Worm (Caenorhabditis elegans) whole organism, young adult: ENCODE measurements around the gene fkb-6.

Source experiments
- B0019.2 ChIP-seq: fragments of 200-800 bp; sonication (Bioruptor generic); conservative IDR thresholded peaks from 2 replicates; pipeline ENCODE4 v1.3.6; 2022; ENCODE audit warnings: missing genetic modification reagents, missing genetic modification characterization, missing compliant biosample characterization
- F22D6.2 ChIP-seq: sonication (generic microtip); optimal IDR thresholded peaks from 2 replicates; lab custom pipeline; 2016; ENCODE audit warnings: mild to moderate bottlenecking, missing genetic modification characterization, missing compliant biosample characterization
- F49E8.2 ChIP-seq: sonication (generic microtip); optimal IDR thresholded peaks from 3 replicates; lab custom pipeline; 2017; ENCODE audit warnings: missing genetic modification characterization, mild to moderate bottlenecking, missing compliant biosample characterization, antibody characterized with exemption, moderate library complexity; ENCODE audit not compliant: insufficient read depth
- F55B11.4 ChIP-seq: sonication (generic microtip); optimal IDR thresholded peaks from 2 replicates; lab custom pipeline; 2016; ENCODE audit warnings: missing compliant biosample characterization, missing genetic modification characterization, borderline replicate concordance; ENCODE audit not compliant: insufficient read depth
- T26A5.8 ChIP-seq: sonication (generic microtip); optimal IDR thresholded peaks from 2 replicates; lab custom pipeline; 2016; ENCODE audit warnings: missing genetic modification characterization, missing compliant biosample characterization
- Y53F4B.3 ChIP-seq: fragments of 200-800 bp; sonication (Bioruptor generic); IDR thresholded peaks from 2 replicates; pipeline ENCODE4 v1.3.6; 2022; ENCODE audit warnings: missing genetic modification reagents, missing genetic modification characterization, missing compliant biosample characterization
- Y56A3A.18 ChIP-seq: fragments of 200-800 bp; sonication (Bioruptor generic); IDR thresholded peaks from 2 replicates; pipeline ENCODE4 v1.3.6; 2022; ENCODE audit warnings: missing genetic modification reagents, missing genetic modification characterization, missing compliant biosample characterization
- Y79H2A.3 ChIP-seq: fragments of 200-800 bp; sonication (Bioruptor generic); conservative IDR thresholded peaks from 2 replicates; pipeline ENCODE4 v1.3.6; 2022; ENCODE audit warnings: missing genetic modification reagents, missing genetic modification characterization, missing compliant biosample characterization
- ZK185.1 ChIP-seq: sonication (generic microtip); optimal IDR thresholded peaks from 2 replicates; lab custom pipeline; 2016; ENCODE audit warnings: mild to moderate bottlenecking, missing genetic modification characterization, missing compliant biosample characterization; ENCODE audit not compliant: poor library complexity, severe bottlenecking
- akir-1 ChIP-seq: fragments of 200-800 bp; sonication (Bioruptor generic); optimal IDR thresholded peaks from 2 replicates; lab custom pipeline; 2018; ENCODE audit warnings: mild to moderate bottlenecking, missing genetic modification characterization, moderate library complexity, missing compliant biosample characterization
- aptf-2 ChIP-seq: fragments of 200-800 bp; sonication (Bioruptor generic); conservative IDR thresholded peaks from 2 replicates; pipeline ENCODE4 v1.3.6; 2022; ENCODE audit warnings: missing genetic modification reagents, missing genetic modification characterization, missing compliant biosample characterization
- atf-7 ChIP-seq: sonication (generic microtip); optimal IDR thresholded peaks from 2 replicates; lab custom pipeline; 2017; ENCODE audit warnings: mild to moderate bottlenecking, missing genetic modification characterization, missing compliant biosample characterization
- athp-1 ChIP-seq: sonication (generic microtip); optimal IDR thresholded peaks from 2 replicates; lab custom pipeline; 2017; ENCODE audit warnings: mild to moderate bottlenecking, missing genetic modification characterization, missing compliant biosample characterization
- attf-6 ChIP-seq: fragments of 200-800 bp; sonication (Bioruptor generic); IDR thresholded peaks from 2 replicates; pipeline ENCODE4 v1.3.6; 2022; ENCODE audit warnings: missing genetic modification reagents, missing genetic modification characterization, missing compliant biosample characterization
- bed-1 ChIP-seq: fragments of 200-800 bp; sonication (Bioruptor generic); IDR thresholded peaks from 2 replicates; pipeline ENCODE4 v1.3.6; 2022; ENCODE audit warnings: missing genetic modification reagents, missing genetic modification characterization, missing compliant biosample characterization
- bed-2 ChIP-seq: fragments of 200-800 bp; sonication (Bioruptor generic); IDR thresholded peaks from 2 replicates; pipeline ENCODE4 v1.3.6; 2022; ENCODE audit warnings: missing genetic modification reagents, missing genetic modification characterization, missing compliant biosample characterization
- ccch-3 ChIP-seq: fragments of 200-800 bp; sonication (Bioruptor generic); optimal IDR thresholded peaks from 2 replicates; lab custom pipeline; 2018; ENCODE audit warnings: mild to moderate bottlenecking, missing genetic modification characterization, missing compliant biosample characterization
- ceh-40 ChIP-seq: fragments of 200-800 bp; sonication (Bioruptor generic); IDR thresholded peaks from 2 replicates; pipeline ENCODE4 v1.3.6; 2022; ENCODE audit warnings: missing genetic modification characterization, missing compliant biosample characterization
- ceh-58 ChIP-seq: fragments of 200-800 bp; sonication (Bioruptor generic); IDR thresholded peaks from 2 replicates; pipeline ENCODE4 v1.3.6; 2022; ENCODE audit warnings: missing genetic modification characterization, missing compliant biosample characterization
- ceh-91 ChIP-seq: fragments of 200-800 bp; sonication (Bioruptor generic); IDR thresholded peaks from 2 replicates; pipeline ENCODE4 v1.3.6; 2022; ENCODE audit warnings: missing genetic modification reagents, missing genetic modification characterization, missing compliant biosample characterization
- chd-7 ChIP-seq: sonication (generic microtip); optimal IDR thresholded peaks from 2 replicates; lab custom pipeline; 2016; ENCODE audit warnings: mild to moderate bottlenecking, missing genetic modification characterization, moderate library complexity, missing compliant biosample characterization
- dpff-1 ChIP-seq: sonication (generic microtip); optimal IDR thresholded peaks from 2 replicates; lab custom pipeline; 2017; ENCODE audit warnings: mild to moderate bottlenecking, missing genetic modification characterization, missing compliant biosample characterization
- egrh-3 ChIP-seq: fragments of 200-800 bp; sonication (Bioruptor generic); IDR thresholded peaks from 2 replicates; pipeline ENCODE4 v1.3.6; 2022; ENCODE audit warnings: missing genetic modification reagents, missing genetic modification characterization, missing compliant biosample characterization
- fkh-3 ChIP-seq: sonication (generic microtip); optimal IDR thresholded peaks from 2 replicates; lab custom pipeline; 2016; ENCODE audit warnings: mild to moderate bottlenecking, missing genetic modification characterization, missing compliant biosample characterization
- hmg-1.2 ChIP-seq: fragments of 200-800 bp; sonication (Bioruptor generic); IDR thresholded peaks from 2 replicates; pipeline ENCODE4 v1.3.6; 2022; ENCODE audit warnings: missing genetic modification reagents, missing genetic modification characterization, missing compliant biosample characterization
- hrde-1 ChIP-seq: sonication (generic microtip); optimal IDR thresholded peaks from 2 replicates; lab custom pipeline; 2016; ENCODE audit warnings: missing genetic modification characterization, mild to moderate bottlenecking, missing compliant biosample characterization, moderate library complexity, missing genotype, missing genetic modification reagents, borderline replicate concordance
- lin-35 ChIP-seq, 3 experiments: fragments of 150-350 bp in 2 of 3; sonication (generic microtip) in 1 of 3; optimal IDR thresholded peaks; 2 replicates each; lab custom pipeline; 2014 to 2018; ENCODE audit warnings: missing biosample characterization in 3 of 3, missing genetic modification characterization in 3 of 3, missing genetic modification reagents in 3 of 3
- lin-40 ChIP-seq: sonication (generic microtip); optimal IDR thresholded peaks from 2 replicates; lab custom pipeline; 2016; ENCODE audit warnings: missing genetic modification characterization, mild to moderate bottlenecking, missing compliant biosample characterization, missing genotype, missing genetic modification reagents
- lin-54 ChIP-seq: fragments of 200-800 bp; sonication (Bioruptor generic); optimal IDR thresholded peaks from 2 replicates; lab custom pipeline; 2018; ENCODE audit warnings: mild to moderate bottlenecking, missing genetic modification characterization, missing compliant biosample characterization
- lir-1 ChIP-seq: fragments of 200-800 bp; sonication (Bioruptor generic); conservative IDR thresholded peaks from 2 replicates; pipeline ENCODE4 v1.3.6; 2022; ENCODE audit warnings: missing genetic modification reagents, missing genetic modification characterization, missing compliant biosample characterization
- lsl-1 ChIP-seq: fragments of 200-800 bp; sonication (Bioruptor generic); optimal IDR thresholded peaks from 2 replicates; lab custom pipeline; 2018; ENCODE audit warnings: mild to moderate bottlenecking, missing genetic modification characterization, moderate library complexity, missing compliant biosample characterization
- mcd-1 ChIP-seq: fragments of 200-800 bp; sonication (Bioruptor generic); IDR thresholded peaks from 2 replicates; pipeline ENCODE4 v1.3.6; 2022; ENCODE audit warnings: missing genetic modification reagents, missing genetic modification characterization, missing compliant biosample characterization
- mxl-1 ChIP-seq: sonication (generic microtip); optimal IDR thresholded peaks from 2 replicates; lab custom pipeline; 2016; ENCODE audit warnings: missing genetic modification characterization, missing compliant biosample characterization
- nfya-1 ChIP-seq: sonication (generic microtip); optimal IDR thresholded peaks from 2 replicates; lab custom pipeline; 2017; ENCODE audit warnings: antibody characterized with exemption, missing compliant biosample characterization, missing genetic modification characterization, borderline replicate concordance; ENCODE audit not compliant: insufficient read depth
- pha-4 ChIP-seq: fragments of 150-350 bp; sonication (generic microtip); optimal IDR thresholded peaks from 2 replicates; lab custom pipeline; 2014; ENCODE audit warnings: missing biosample characterization, missing genetic modification reagents, missing genetic modification characterization
- sdz-38 ChIP-seq: sonication (generic microtip); optimal IDR thresholded peaks from 2 replicates; lab custom pipeline; 2016; ENCODE audit warnings: missing genotype, missing genetic modification characterization, missing compliant biosample characterization
- sea-2 ChIP-seq: fragments of 200-800 bp; sonication (Bioruptor generic); IDR thresholded peaks from 2 replicates; pipeline ENCODE4 v1.3.6; 2022; ENCODE audit warnings: missing genetic modification characterization, missing compliant biosample characterization
- snpc-1.3 ChIP-seq: sonication (generic microtip); optimal IDR thresholded peaks from 2 replicates; lab custom pipeline; 2017; ENCODE audit warnings: missing genetic modification characterization, mild to moderate bottlenecking, missing compliant biosample characterization, antibody characterized with exemption, moderate library complexity, missing genotype, missing genetic modification reagents; ENCODE audit not compliant: insufficient read depth
- snpc-3.4 ChIP-seq: sonication (generic microtip); optimal IDR thresholded peaks from 2 replicates; lab custom pipeline; 2017; ENCODE audit warnings: missing genetic modification characterization, mild to moderate bottlenecking, missing compliant biosample characterization, antibody characterized with exemption, moderate library complexity, missing genotype, missing genetic modification reagents
- sptf-2 ChIP-seq: fragments of 200-800 bp; sonication (Bioruptor generic); optimal IDR thresholded peaks from 2 replicates; lab custom pipeline; 2018; ENCODE audit warnings: mild to moderate bottlenecking, missing genetic modification characterization, missing compliant biosample characterization
- tbp1 ChIP-seq: fragments of 200-800 bp; sonication (Bioruptor generic); optimal IDR thresholded peaks from 2 replicates; lab custom pipeline; 2018; ENCODE audit warnings: mild to moderate bottlenecking, missing genetic modification characterization, missing compliant biosample characterization
- tbx-9 ChIP-seq: sonication (generic microtip); optimal IDR thresholded peaks from 2 replicates; lab custom pipeline; 2016; ENCODE audit warnings: borderline replicate concordance, missing genetic modification characterization, inconsistent platforms, missing compliant biosample characterization
- unc-62 ChIP-seq: fragments of 150-350 bp; optimal IDR thresholded peaks from 2 replicates; lab custom pipeline; 2014; ENCODE audit warnings: missing biosample characterization, missing genetic modification reagents, missing genetic modification characterization
- ztf-22 ChIP-seq: fragments of 200-800 bp; sonication (Bioruptor generic); optimal IDR thresholded peaks from 2 replicates; lab custom pipeline; 2018; ENCODE audit warnings: mild to moderate bottlenecking, missing genetic modification characterization, moderate library complexity, missing compliant biosample characterization
- ztf-26 ChIP-seq: sonication (generic microtip); optimal IDR thresholded peaks from 2 replicates; lab custom pipeline; 2017; ENCODE audit warnings: missing genetic modification characterization, missing compliant biosample characterization
- ztf-3 ChIP-seq: fragments of 200-800 bp; sonication (Bioruptor generic); optimal IDR thresholded peaks from 2 replicates; lab custom pipeline; 2018; ENCODE audit warnings: mild to moderate bottlenecking, missing genetic modification characterization, missing compliant biosample characterization
- ztf-6 ChIP-seq: fragments of 200-800 bp; sonication (Bioruptor generic); IDR thresholded peaks from 2 replicates; pipeline ENCODE4 v1.3.6; 2022; ENCODE audit warnings: missing genetic modification reagents, missing genetic modification characterization, missing compliant biosample characterization

Gene fkb-6

DNA sequence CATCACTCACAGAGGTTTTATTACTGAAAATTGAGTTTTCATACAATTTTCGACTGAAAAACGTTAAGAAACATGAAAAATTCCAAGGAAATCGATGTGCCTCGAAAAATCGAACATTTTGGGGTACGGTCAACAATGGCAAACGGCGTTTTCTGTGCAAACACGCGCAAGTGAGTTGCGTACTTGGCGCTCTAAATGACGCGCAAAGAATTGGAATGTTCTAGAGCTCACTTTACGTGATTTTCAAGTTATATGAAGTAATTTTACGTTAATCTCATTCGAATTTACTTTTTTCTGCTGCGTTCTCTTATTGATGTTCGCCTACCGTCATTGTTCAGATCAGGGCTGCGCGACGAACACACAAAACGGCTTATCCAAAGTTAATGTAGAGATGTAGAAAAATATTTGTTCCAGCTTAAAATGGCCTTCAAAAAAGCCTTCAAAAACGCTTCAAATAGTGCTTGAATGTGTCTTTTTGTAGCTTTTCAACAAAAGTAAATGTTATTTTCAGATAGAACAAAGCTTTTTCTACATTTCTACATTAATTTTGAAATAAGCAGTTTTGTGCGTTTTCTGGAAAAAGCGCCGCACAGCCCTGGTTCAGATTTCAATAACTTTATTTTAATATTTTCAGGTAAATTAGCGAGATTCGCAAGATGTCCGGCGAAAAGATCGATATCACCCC, at the start of gene fkb-6, which contains the start of gene F31D4.2:
Gene fkb-6, plus strand, starts transcription at position 635 of the 685 bp plus-strand sequence.
Gene F31D4.2, minus strand, starts transcription at position 23 of the 685 bp plus-strand sequence.
- TF ChIP-seq F22D6.2 (tag; lab: Kevin White, UChicago) (no peak), sea-2 (GFP tag; lab: Robert Waterston, UW) (no peak), bed-1 (GFP tag; lab: Robert Waterston, UW) (no peak), lin-35 (GFP tag; optimal IDR thresholded peaks at IDR 0.05; lab: Kevin White, UChicago) (peak in 1 of 3 experiments; percentile 64), F55B11.4 (no peak), tbp1 (GFP tag; lab: Kevin White, UChicago) (peak; percentile 58), aptf-2 (GFP tag; lab: Robert Waterston, UW) (no peak), akir-1 (GFP tag; lab: Kevin White, UChicago) (no peak), hrde-1 (tag; lab: Kevin White, UChicago) (no peak), mxl-1 (tag; lab: Kevin White, UChicago) (no peak), ccch-3 (GFP tag; lab: Kevin White, UChicago) (no peak), lin-54 (GFP tag; lab: Kevin White, UChicago) (peak; percentile 61), sdz-38 (tag; lab: Kevin White, UChicago) (no peak), ceh-58 (GFP tag; lab: Robert Waterston, UW) (no peak), attf-6 (GFP tag; lab: Robert Waterston, UW) (no peak), nfya-1 (no peak), Y53F4B.3 (no peak), F49E8.2 (tag; lab: Kevin White, UChicago) (no peak), Y79H2A.3 (no peak), egrh-3 (GFP tag; lab: Robert Waterston, UW) (0 out of 2 replicates have a peak, but pooled peaks have one; percentile 4), lin-40 (tag; lab: Kevin White, UChicago) (peak; percentile 57), lsl-1 (peak; percentile 88), mcd-1 (GFP tag; lab: Robert Waterston, UW) (peak; percentile 70), fkh-3 (tag; lab: Kevin White, UChicago) (no peak), athp-1 (tag; lab: Kevin White, UChicago) (peak; percentile 26), ztf-3 (GFP tag; lab: Kevin White, UChicago) (no peak), bed-2 (GFP tag; lab: Robert Waterston, UW) (no peak), hmg-1.2 (GFP tag; lab: Robert Waterston, UW) (peak; percentile 50), T26A5.8 (no peak), dpff-1 (tag; lab: Kevin White, UChicago) (no peak), ztf-6 (no peak), B0019.2 (no peak), pha-4 (tag; lab: Kevin White, UChicago) (no peak), ceh-40 (GFP tag; lab: Robert Waterston, UW) (no peak), ceh-91 (GFP tag; lab: Robert Waterston, UW) (peak; percentile 46; the same call in 1 of the 2 replicates), ZK185.1 (tag; lab: Kevin White, UChicago) (peak; percentile 45), tbx-9 (tag; lab: Kevin White, UChicago) (no peak), lir-1 (GFP tag; lab: Robert Waterston, UW) (0 out of 2 replicates have a peak, but pooled peaks have one; percentile 6), ztf-26 (tag; lab: Kevin White, UChicago) (no peak), sptf-2 (GFP tag; lab: Kevin White, UChicago) (no peak), snpc-3.4 (tag; lab: Kevin White, UChicago) (peak; percentile 49), ztf-22 (GFP tag; lab: Kevin White, UChicago) (no peak), unc-62 (GFP tag; lab: Kevin White, UChicago) (no peak), chd-7 (tag; lab: Kevin White, UChicago) (no peak), Y56A3A.18 (GFP tag; lab: Robert Waterston, UW) (no peak), atf-7 (no peak), snpc-1.3 (tag; lab: Kevin White, UChicago) (no peak)
